Worm (Caenorhabditis elegans): ENCODE measurements around the gene T22D1.3.

- no peak for TF ChIP-seq ceh-13 (GFP tag; optimal IDR thresholded peaks at IDR 0.05)
- no peak for TF ChIP-seq aly-1 (tag; optimal IDR thresholded peaks at IDR 0.05)
- no peak for TF ChIP-seq tbx-11 (GFP tag; IDR thresholded peaks at IDR 0.05)
- no peak for TF ChIP-seq ama-1 (optimal IDR thresholded peaks at IDR 0.05)
- TF ChIP-seq flt-1 (GFP tag; IDR thresholded peaks at IDR 0.05): no peak
- no peak for TF ChIP-seq ceh-36 (tag; optimal IDR thresholded peaks at IDR 0.05)
- no peak for TF ChIP-seq tbx-37 (GFP tag; conservative IDR thresholded peaks at IDR 0.05)
- no peak for TF ChIP-seq F13C5.2 (tag; optimal IDR thresholded peaks at IDR 0.05)
- TF ChIP-seq sea-1 (GFP tag; conservative IDR thresholded peaks at IDR 0.05): no peak
- TF ChIP-seq pes-1 (GFP tag; IDR thresholded peaks at IDR 0.05): no peak
- no peak for TF ChIP-seq B0310.2 (tag; optimal IDR thresholded peaks at IDR 0.05)
- no peak for TF ChIP-seq hnd-1 (tag; optimal IDR thresholded peaks at IDR 0.05)
- TF ChIP-seq tra-4 (tag; optimal IDR thresholded peaks at IDR 0.05): no peak
- TF ChIP-seq hmbx-1 (tag; optimal IDR thresholded peaks at IDR 0.05): no peak
Measured at ce11 chrIV:6958696-6959095, 45.4 kb downstream of the T22D1.3 start.

All from whole organism, early embryonic.